Fruit fly (Drosophila melanogaster) whole organism, prepupa: Measurements from ENCODE around the gene wrd.

Experiments used
- Blimp-1 ChIP-seq: fragments of 200-800 bp; sonication (Bioruptor generic); optimal IDR thresholded peaks from 3 replicates; lab custom pipeline; 2017; ENCODE audit warnings: missing biosample characterization, missing genetic modification characterization, mild to moderate bottlenecking, moderate library complexity, missing genetic modification reagents
- CG11294 ChIP-seq: fragments of 200-800 bp; sonication (Bioruptor generic); IDR thresholded peaks from 2 replicates; pipeline ENCODE4 v1.3.6; 2022; ENCODE audit warnings: missing biosample characterization, missing genetic modification characterization
- CG15336 ChIP-seq: fragments of 200-800 bp; sonication (Bioruptor generic); IDR thresholded peaks from 2 replicates; pipeline ENCODE4 v1.3.6; 2022; ENCODE audit warnings: missing biosample characterization, missing genetic modification characterization
- CG1621 ChIP-seq: fragments of 200-800 bp; sonication (Bioruptor generic); optimal IDR thresholded peaks from 3 replicates; lab custom pipeline; 2018; ENCODE audit warnings: missing biosample characterization, mild to moderate bottlenecking, missing genetic modification characterization
- CG16779 ChIP-seq: fragments of 200-800 bp; sonication (Bioruptor generic); optimal IDR thresholded peaks from 3 replicates; lab custom pipeline; 2017; ENCODE audit warnings: missing biosample characterization, mild to moderate bottlenecking, missing genetic modification characterization
- CG3032 ChIP-seq: fragments of 200-800 bp; optimal IDR thresholded peaks from 2 replicates; lab custom pipeline; 2019; ENCODE audit warnings: missing biosample characterization, mild to moderate bottlenecking, missing genetic modification characterization, moderate library complexity
- CG34406 ChIP-seq: fragments of 200-800 bp; sonication (Bioruptor generic); optimal IDR thresholded peaks from 3 replicates; lab custom pipeline; 2016; ENCODE audit warnings: missing biosample characterization, missing genetic modification characterization
- CG3919 ChIP-seq: fragments of 200-800 bp; sonication (Bioruptor generic); optimal IDR thresholded peaks from 3 replicates; lab custom pipeline; 2016; ENCODE audit warnings: missing biosample characterization, missing genetic modification characterization
- CG6276 ChIP-seq: fragments of 200-800 bp; sonication (Bioruptor generic); optimal IDR thresholded peaks from 2 replicates; lab custom pipeline; 2017; ENCODE audit warnings: missing biosample characterization, mild to moderate bottlenecking, missing genetic modification characterization
- CG6808 ChIP-seq: fragments of 200-800 bp; sonication (Bioruptor generic); optimal IDR thresholded peaks from 3 replicates; lab custom pipeline; 2017; ENCODE audit warnings: missing biosample characterization, missing genetic modification characterization, mild to moderate bottlenecking, moderate library complexity, missing genetic modification reagents
- CG6854 ChIP-seq: fragments of 200-800 bp; sonication (Bioruptor generic); optimal IDR thresholded peaks from 2 replicates; lab custom pipeline; 2017; ENCODE audit warnings: missing biosample characterization, mild to moderate bottlenecking, missing genetic modification characterization
- CG8319 ChIP-seq: fragments of 200-800 bp; sonication (Bioruptor generic); optimal IDR thresholded peaks from 3 replicates; lab custom pipeline; 2016; ENCODE audit warnings: missing biosample characterization, missing genetic modification characterization
- CG9139 ChIP-seq: fragments of 200-800 bp; sonication (Bioruptor generic); optimal IDR thresholded peaks from 3 replicates; lab custom pipeline; 2017; ENCODE audit warnings: missing biosample characterization, mild to moderate bottlenecking, missing genetic modification characterization
- Eip75B ChIP-seq: fragments of 200-800 bp; sonication (Bioruptor generic); optimal IDR thresholded peaks from 3 replicates; lab custom pipeline; 2016; ENCODE audit warnings: missing biosample characterization, missing genetic modification characterization
- Eip78C ChIP-seq: fragments of 200-800 bp; sonication (Bioruptor generic); peaks from one replicate; lab custom pipeline; 2016; ENCODE audit warnings: missing biosample characterization, missing genetic modification characterization
- Ets21C ChIP-seq: fragments of 200-800 bp; sonication (Bioruptor generic); optimal IDR thresholded peaks from 3 replicates; lab custom pipeline; 2016; ENCODE audit warnings: missing biosample characterization, missing genetic modification characterization
- Ets96B ChIP-seq: fragments of 200-800 bp; optimal IDR thresholded peaks from 2 replicates; lab custom pipeline; 2019; ENCODE audit warnings: missing biosample characterization, mild to moderate bottlenecking, missing genetic modification characterization, moderate library complexity
- Hr38 ChIP-seq: sonication (Bioruptor generic); optimal IDR thresholded peaks from 2 replicates; lab custom pipeline; 2016; ENCODE audit warnings: missing biosample characterization, missing genetic modification characterization
- Hr4 ChIP-seq: fragments of 200-800 bp; sonication (Bioruptor generic); optimal IDR thresholded peaks from 3 replicates; lab custom pipeline; 2016; ENCODE audit warnings: missing biosample characterization, missing genetic modification characterization
- Lpt ChIP-seq: fragments of 200-800 bp; sonication (Bioruptor generic); optimal IDR thresholded peaks from 3 replicates; lab custom pipeline; 2016; ENCODE audit warnings: missing biosample characterization, missing genetic modification characterization
- Met ChIP-seq: fragments of 200-800 bp; sonication (Bioruptor generic); optimal IDR thresholded peaks from 3 replicates; lab custom pipeline; 2016; ENCODE audit warnings: missing biosample characterization, missing genetic modification characterization
- OdsH ChIP-seq: fragments of 200-800 bp; sonication (Bioruptor generic); optimal IDR thresholded peaks from 3 replicates; lab custom pipeline; 2016; ENCODE audit warnings: missing biosample characterization, missing genetic modification characterization
- Sox102F ChIP-seq: fragments of 200-800 bp; sonication (Bioruptor generic); optimal IDR thresholded peaks from 2 replicates; lab custom pipeline; 2016; ENCODE audit warnings: missing biosample characterization, mild to moderate bottlenecking, missing genetic modification characterization
- Sox14 ChIP-seq: fragments of 200-800 bp; sonication (Bioruptor generic); optimal IDR thresholded peaks from 3 replicates; lab custom pipeline; 2016; ENCODE audit warnings: missing biosample characterization, missing genetic modification characterization
- Sox15 ChIP-seq: fragments of 200-800 bp; sonication (Bioruptor generic); optimal IDR thresholded peaks from 3 replicates; lab custom pipeline; 2016; ENCODE audit warnings: missing biosample characterization, missing genetic modification characterization
- achi ChIP-seq: fragments of 200-800 bp; sonication (Bioruptor generic); optimal IDR thresholded peaks from 3 replicates; lab custom pipeline; 2016; ENCODE audit warnings: missing biosample characterization, missing genetic modification characterization
- cyc ChIP-seq: fragments of 200-800 bp; sonication (Bioruptor generic); optimal IDR thresholded peaks from 3 replicates; lab custom pipeline; 2016; ENCODE audit warnings: missing biosample characterization, missing genetic modification characterization
- eg ChIP-seq: fragments of 200-800 bp; sonication (Bioruptor generic); IDR thresholded peaks from 3 replicates; pipeline ENCODE4 v1.3.6; 2022; ENCODE audit warnings: missing biosample characterization, missing genetic modification characterization
- esn ChIP-seq: fragments of 200-800 bp; sonication (Bioruptor generic); optimal IDR thresholded peaks from 2 replicates; lab custom pipeline; 2016; ENCODE audit warnings: missing biosample characterization, mild to moderate bottlenecking, missing genetic modification characterization, moderate library complexity
- fd85E ChIP-seq: fragments of 200-800 bp; sonication (Bioruptor generic); optimal IDR thresholded peaks from 3 replicates; lab custom pipeline; 2016; ENCODE audit warnings: missing biosample characterization, missing genetic modification characterization
- lz ChIP-seq: fragments of 200-800 bp; sonication (Bioruptor generic); optimal IDR thresholded peaks from 3 replicates; lab custom pipeline; 2016; ENCODE audit warnings: missing biosample characterization, missing genetic modification characterization
- net ChIP-seq: fragments of 200-800 bp; sonication (Bioruptor generic); optimal IDR thresholded peaks from 3 replicates; lab custom pipeline; 2016; ENCODE audit warnings: missing biosample characterization, missing genetic modification characterization
- pdm3 ChIP-seq: fragments of 200-800 bp; sonication (Bioruptor generic); optimal IDR thresholded peaks from 3 replicates; lab custom pipeline; 2016; ENCODE audit warnings: missing biosample characterization, missing genetic modification characterization
- salr ChIP-seq, 2 experiments: fragments of 200-800 bp; sonication (Bioruptor generic); optimal IDR thresholded peaks; 3 replicates each; lab custom pipeline; 2016 to 2018; ENCODE audit warnings: missing biosample characterization in 2 of 2, missing genetic modification characterization in 2 of 2, mild to moderate bottlenecking in 1 of 2
- ss ChIP-seq, 2 experiments: fragments of 200-800 bp; sonication (Bioruptor generic); optimal IDR thresholded peaks; 2 replicates in 1 of 2; 3 replicates in 1 of 2; lab custom pipeline; 2017 to 2018; ENCODE audit warnings: mild to moderate bottlenecking in 2 of 2, missing biosample characterization in 2 of 2, missing genetic modification characterization in 2 of 2, moderate library complexity in 1 of 2
- svp ChIP-seq: fragments of 200-800 bp; sonication (Bioruptor generic); peaks from one replicate; lab custom pipeline; 2016; ENCODE audit warnings: missing biosample characterization, missing genetic modification characterization
- vri ChIP-seq: fragments of 200-800 bp; sonication (Bioruptor generic); optimal IDR thresholded peaks from 3 replicates; lab custom pipeline; 2016; ENCODE audit warnings: missing biosample characterization, mild to moderate bottlenecking, missing genetic modification characterization

wrd gene

dm6 chr3R:18164052-18164722 is 3.4 kb upstream of the wrd start, which contains the start of the genes CG7218 and Cbp20 (continued):
- TF ChIP-seq CG9139 (GFP tag; lab: Kevin White, UChicago) = no peak
- peak; percentile 77 for TF ChIP-seq esn (GFP tag; lab: Kevin White, UChicago)
- peak; percentile 50 for TF ChIP-seq Sox15
- TF ChIP-seq Blimp-1 (GFP tag; lab: Kevin White, UChicago) = no peak
- TF ChIP-seq ss (GFP tag; optimal IDR thresholded peaks at IDR 0.05; lab: Kevin White, UChicago) = no peak
- TF ChIP-seq salr (GFP tag; optimal IDR thresholded peaks at IDR 0.05; lab: Kevin White, UChicago) = no peak
- peak; percentile 51 for TF ChIP-seq Lpt (GFP tag; lab: Kevin White, UChicago)
- TF ChIP-seq Eip75B (GFP tag; lab: Kevin White, UChicago) = peak; percentile 49
- TF ChIP-seq CG3919 = peak; percentile 69
- no peak for TF ChIP-seq CG6854 (GFP tag; lab: Kevin White, UChicago)
- TF ChIP-seq CG6276 (GFP tag; lab: Kevin White, UChicago) = no peak
- TF ChIP-seq CG11294 (GFP tag; lab: Robert Waterston, UW) = peak; percentile 52
- TF ChIP-seq Hr4 (GFP tag; lab: Kevin White, UChicago) = peak; percentile 71
- TF ChIP-seq CG6808 (GFP tag; lab: Kevin White, UChicago) = no peak
- no peak for TF ChIP-seq fd85E (GFP tag; lab: Kevin White, UChicago)
- no peak; the same call in 1 of the 2 replicates for TF ChIP-seq CG15336
- TF ChIP-seq Eip78C (GFP tag; lab: Kevin White, UChicago) = peak; percentile 86
- peak; percentile 73 for TF ChIP-seq pdm3 (GFP tag; lab: Kevin White, UChicago)
- TF ChIP-seq OdsH (GFP tag; lab: Kevin White, UChicago) = peak; percentile 72
- peak; percentile 47 for TF ChIP-seq vri
- TF ChIP-seq CG16779 (tag; lab: Kevin White, UChicago) = no peak
- peak; percentile 69 for TF ChIP-seq eg (GFP tag; lab: Robert Waterston, UW)
- peak; percentile 46 for TF ChIP-seq CG8319
- peak; percentile 66 for TF ChIP-seq Sox102F (GFP tag; lab: Kevin White, UChicago)
- peak; percentile 72 for TF ChIP-seq lz
- peak; percentile 85 for TF ChIP-seq svp (GFP tag; lab: Kevin White, UChicago)
- no peak for TF ChIP-seq Hr38
- TF ChIP-seq achi (GFP tag; lab: Kevin White, UChicago) = peak; percentile 60
- TF ChIP-seq Ets96B (tag; lab: Kevin White, UChicago) = peak; percentile 17
- TF ChIP-seq CG3032 (tag; lab: Kevin White, UChicago) = peak; percentile 63
- TF ChIP-seq CG1621 (tag; lab: Kevin White, UChicago) = no peak
- peak; percentile 45 for TF ChIP-seq Ets21C (GFP tag; lab: Kevin White, UChicago)

DNA sequence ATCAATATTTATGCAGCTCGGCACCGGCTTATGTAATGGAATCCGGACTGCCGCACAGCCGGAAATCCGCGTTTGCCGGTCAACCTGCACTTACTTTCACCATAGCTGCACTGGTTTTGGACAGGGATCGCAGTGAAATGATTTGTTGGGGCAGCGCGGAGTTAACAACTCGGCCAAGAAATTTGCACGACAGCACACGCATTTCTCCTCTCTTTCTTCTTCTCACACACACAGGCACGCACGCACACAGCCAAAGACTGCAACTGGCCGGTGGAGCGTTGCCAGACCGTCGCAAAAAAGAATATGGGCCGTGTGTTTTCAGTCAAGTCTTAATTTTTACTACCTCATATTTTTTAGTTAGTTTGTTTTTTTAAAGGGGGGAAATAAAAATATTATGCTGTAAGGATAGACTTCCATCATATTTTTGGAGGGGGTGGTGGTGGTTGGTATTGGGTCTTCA is 1.3 kb upstream of the wrd start:
- TF ChIP-seq lz (peak; percentile 8), cyc (GFP tag; lab: Kevin White, UChicago) (peak; percentile 20), CG3919 (peak; percentile 23), vri (peak; percentile 44), pdm3 (GFP tag; lab: Kevin White, UChicago) (no peak), CG15336 (no peak), CG6854 (GFP tag; lab: Kevin White, UChicago) (peak; percentile 15), Eip75B (GFP tag; lab: Kevin White, UChicago) (peak; percentile 10), CG11294 (GFP tag; lab: Robert Waterston, UW) (no peak), Eip78C (GFP tag; lab: Kevin White, UChicago) (peak; percentile 72), Sox14 (GFP tag; lab: Kevin White, UChicago) (peak; percentile 41), salr (GFP tag; optimal IDR thresholded peaks at IDR 0.05; lab: Kevin White, UChicago) (no peak)

DNA sequence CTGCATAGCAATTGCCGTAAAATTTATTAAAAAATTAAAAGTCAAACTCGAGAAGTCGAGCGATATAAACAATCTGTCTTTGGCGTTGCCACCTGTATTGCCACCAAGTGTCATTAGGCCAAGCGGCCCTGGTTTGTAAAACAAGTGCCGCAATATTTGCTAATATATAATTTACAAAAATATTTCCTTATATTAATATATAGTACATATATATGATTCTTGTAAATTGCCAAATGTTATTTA is 463 bp upstream of the wrd start, which contains the start of the genes CG7215 and Prx5:
Gene CG7215 (minus strand): TSS at position 101 of the 243 bp plus-strand sequence.
Gene Prx5 (minus strand): TSS at position 101 of the 243 bp plus-strand sequence.
- no peak for TF ChIP-seq CG34406
- no peak for TF ChIP-seq pdm3 (GFP tag; lab: Kevin White, UChicago)
- TF ChIP-seq Sox15 = no peak
- TF ChIP-seq Met (GFP tag; lab: Kevin White, UChicago) = no peak
- TF ChIP-seq Ets96B (tag; lab: Kevin White, UChicago) = no peak
- TF ChIP-seq CG15336 = no peak
- TF ChIP-seq vri = no peak
- TF ChIP-seq net = no peak
